Worm (Caenorhabditis elegans) whole organism, mixed stage, embryonic: Measurements from ENCODE around the gene F31E8.5.
A peak's percentile ranks its signal among the peaks of the same experiment; 100 is the strongest.

Experiments used
- M03D4.4 ChIP-seq: sonication (generic microtip); optimal IDR thresholded peaks from 2 replicates; lab custom pipeline; 2017; ENCODE audit warnings: mild to moderate bottlenecking, missing genetic modification characterization, missing compliant biosample characterization
- bed-3 ChIP-seq: fragments of 200-800 bp; sonication (Bioruptor generic); optimal IDR thresholded peaks from 3 replicates; lab custom pipeline; 2018; ENCODE audit warnings: mild to moderate bottlenecking, missing genetic modification characterization, moderate library complexity, missing compliant biosample characterization
- ceh-39 ChIP-seq: fragments of 150-350 bp; optimal IDR thresholded peaks from 2 replicates; lab custom pipeline; 2014; ENCODE audit warnings: missing biosample characterization, missing genetic modification characterization
- ceh-43 ChIP-seq: fragments of 200-800 bp; sonication (Bioruptor generic); optimal IDR thresholded peaks from 2 replicates; lab custom pipeline; 2018; ENCODE audit warnings: mild to moderate bottlenecking, missing genetic modification characterization, moderate library complexity, missing compliant biosample characterization
- ceh-83 ChIP-seq: fragments of 200-800 bp; sonication (Bioruptor generic); optimal IDR thresholded peaks from 2 replicates; lab custom pipeline; 2018; ENCODE audit warnings: mild to moderate bottlenecking, missing genetic modification characterization, missing compliant biosample characterization
- ces-1 ChIP-seq: fragments of 150-350 bp; optimal IDR thresholded peaks from 2 replicates; lab custom pipeline; 2014; ENCODE audit warnings: missing biosample characterization, missing genetic modification reagents, missing genetic modification characterization
- cnd-1 ChIP-seq: fragments of 200-800 bp; sonication (Bioruptor generic); optimal IDR thresholded peaks from 2 replicates; lab custom pipeline; 2018; ENCODE audit warnings: mild to moderate bottlenecking, missing genetic modification characterization, missing compliant biosample characterization
- drap-1 ChIP-seq: fragments of 200-800 bp; sonication (Bioruptor generic); optimal IDR thresholded peaks from 3 replicates; lab custom pipeline; 2018; ENCODE audit warnings: mild to moderate bottlenecking, missing genetic modification characterization, missing compliant biosample characterization
- elt-1 ChIP-seq: sonication (generic microtip); optimal IDR thresholded peaks from 2 replicates; lab custom pipeline; 2017; ENCODE audit warnings: missing genetic modification characterization, mild to moderate bottlenecking, missing compliant biosample characterization, antibody characterized with exemption, moderate library complexity, borderline replicate concordance; ENCODE audit not compliant: insufficient read depth
- elt-3 ChIP-seq: fragments of 150-350 bp; optimal IDR thresholded peaks from 2 replicates; lab custom pipeline; 2014; ENCODE audit warnings: missing biosample characterization, missing genetic modification characterization
- flh-1 ChIP-seq: fragments of 200-800 bp; sonication (Bioruptor generic); optimal IDR thresholded peaks from 2 replicates; lab custom pipeline; 2018; ENCODE audit warnings: mild to moderate bottlenecking, missing genetic modification characterization, moderate library complexity, missing compliant biosample characterization
- ham-2 ChIP-seq: fragments of 200-800 bp; sonication (Bioruptor generic); optimal IDR thresholded peaks from 2 replicates; lab custom pipeline; 2018; ENCODE audit warnings: mild to moderate bottlenecking, missing genetic modification characterization, missing compliant biosample characterization
- hlh-1 ChIP-seq: fragments of 150-350 bp; optimal IDR thresholded peaks from 2 replicates; lab custom pipeline; 2014; ENCODE audit warnings: missing biosample characterization, missing genetic modification reagents, missing genetic modification characterization
- lin-13 ChIP-seq: fragments of 150-350 bp; optimal IDR thresholded peaks from 2 replicates; lab custom pipeline; 2014; ENCODE audit warnings: missing biosample characterization, missing genetic modification characterization
- lin-32 ChIP-seq: fragments of 200-800 bp; sonication (Bioruptor generic); optimal IDR thresholded peaks from 2 replicates; lab custom pipeline; 2018; ENCODE audit warnings: mild to moderate bottlenecking, missing genetic modification characterization, missing compliant biosample characterization
- mab-5 ChIP-seq: fragments of 150-350 bp; optimal IDR thresholded peaks from 2 replicates; lab custom pipeline; 2014; ENCODE audit warnings: missing biosample characterization, missing genetic modification characterization
- mep-1 ChIP-seq: fragments of 150-350 bp; optimal IDR thresholded peaks from 2 replicates; lab custom pipeline; 2017; ENCODE audit warnings: missing biosample characterization, missing genetic modification reagents, missing genetic modification characterization, inconsistent platforms
- mls-2 ChIP-seq: sonication (generic microtip); optimal IDR thresholded peaks from 2 replicates; lab custom pipeline; 2016; ENCODE audit warnings: mild to moderate bottlenecking, missing genetic modification characterization, moderate library complexity, missing compliant biosample characterization
- nhr-12 ChIP-seq: fragments of 150-350 bp; optimal IDR thresholded peaks from 2 replicates; lab custom pipeline; 2014; ENCODE audit warnings: missing biosample characterization, missing genetic modification characterization
- nhr-2 ChIP-seq: fragments of 150-350 bp; optimal IDR thresholded peaks from 2 replicates; lab custom pipeline; 2014; ENCODE audit warnings: missing biosample characterization, missing genetic modification characterization
- nhr-237 ChIP-seq: fragments of 150-350 bp; optimal IDR thresholded peaks from 2 replicates; lab custom pipeline; 2014; ENCODE audit warnings: missing biosample characterization, missing genetic modification characterization
- pha-4 ChIP-seq: fragments of 150-350 bp; optimal IDR thresholded peaks from 2 replicates; lab custom pipeline; 2018; ENCODE audit warnings: missing biosample characterization, missing genetic modification reagents, missing genetic modification characterization
- sem-2 ChIP-seq: fragments of 200-800 bp; sonication (Bioruptor generic); optimal IDR thresholded peaks from 2 replicates; lab custom pipeline; 2018; ENCODE audit warnings: mild to moderate bottlenecking, missing genetic modification characterization, missing compliant biosample characterization
- sptf-1 ChIP-seq: sonication (generic microtip); optimal IDR thresholded peaks from 2 replicates; lab custom pipeline; 2017; ENCODE audit warnings: mild to moderate bottlenecking, missing genetic modification characterization, moderate library complexity, missing compliant biosample characterization
- unc-39 ChIP-seq: fragments of 150-350 bp; optimal IDR thresholded peaks from 2 replicates; lab custom pipeline; 2014; ENCODE audit warnings: missing biosample characterization, missing genetic modification characterization
- unc-62 ChIP-seq: fragments of 150-350 bp; optimal IDR thresholded peaks from 2 replicates; lab custom pipeline; 2014; ENCODE audit warnings: missing biosample characterization, missing genetic modification reagents, missing genetic modification characterization
- zip-8 ChIP-seq: fragments of 150-350 bp; optimal IDR thresholded peaks from 2 replicates; lab custom pipeline; 2014; ENCODE audit warnings: missing biosample characterization, missing genetic modification characterization
- ztf-11 ChIP-seq: fragments of 150-350 bp; optimal IDR thresholded peaks from 2 replicates; lab custom pipeline; 2014; ENCODE audit warnings: missing biosample characterization, missing genetic modification characterization

F31E8.5 gene

DNA sequence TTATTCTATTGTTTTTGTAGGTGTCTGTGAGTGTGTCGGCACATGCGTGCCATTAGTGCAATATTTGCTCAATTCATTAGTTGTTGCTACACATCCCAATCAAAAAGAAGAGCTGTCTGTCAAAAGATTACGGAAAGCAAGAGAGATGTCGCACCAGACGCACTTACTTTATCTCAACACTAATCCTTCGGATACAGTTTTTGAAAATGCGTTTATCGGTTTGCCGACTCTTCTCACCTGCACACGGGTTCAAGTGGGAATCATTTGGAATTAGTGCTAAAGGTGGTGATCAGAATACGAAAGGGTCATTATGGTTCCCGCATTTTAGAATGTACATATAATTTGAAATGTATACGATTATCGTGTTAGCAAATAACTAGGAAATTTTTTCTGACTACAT, 5.8 kb downstream of the F31E8.5 start:
- TF ChIP-seq nhr-2 (tag; lab: Kevin White, UChicago) (peak; percentile 53), ceh-39 (tag; lab: Kevin White, UChicago) (no peak), mls-2 (no peak)

DNA sequence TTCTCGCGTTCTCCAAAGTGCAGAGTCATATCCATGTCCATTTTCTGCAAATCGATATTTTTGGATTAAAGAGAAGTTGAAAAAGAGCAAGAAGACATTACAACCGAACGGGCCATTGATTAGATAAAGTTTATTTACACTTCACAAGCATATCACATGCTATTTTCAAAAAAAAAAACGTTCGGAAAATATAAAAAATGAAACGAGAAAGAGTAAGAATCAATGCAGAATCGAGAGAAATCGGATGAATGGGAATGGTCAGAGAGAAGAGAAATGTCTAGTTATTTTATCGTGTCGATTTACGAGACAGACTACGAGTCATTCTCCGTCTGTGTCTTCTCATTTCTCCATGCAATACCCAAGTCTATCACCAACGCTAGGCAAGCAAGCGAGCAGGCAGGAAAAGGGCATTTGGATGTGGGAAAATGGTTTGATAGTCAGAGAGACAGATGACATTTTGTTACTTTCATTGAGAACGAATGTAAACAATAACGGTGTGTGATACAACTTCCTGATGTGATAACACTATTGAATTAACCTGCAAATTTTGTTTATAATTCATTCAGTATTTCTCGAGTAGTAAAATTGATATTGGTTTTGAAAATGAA, 6.9 kb downstream of the F31E8.5 start, which contains the start of gene F31E8.4:
Gene F31E8.4 (minus strand): TSS at position 51 of the 608 bp plus-strand sequence.
- no peak for TF ChIP-seq ces-1 (GFP tag; lab: Kevin White, UChicago)
- TF ChIP-seq mep-1 (tag; lab: Kevin White, UChicago) = no peak
- TF ChIP-seq ceh-83 (GFP tag; lab: Kevin White, UChicago) = no peak
- TF ChIP-seq lin-13 = no peak
- no peak for TF ChIP-seq hlh-1 (tag; lab: Kevin White, UChicago)
- TF ChIP-seq M03D4.4 = no peak
- TF ChIP-seq ham-2 (GFP tag; lab: Kevin White, UChicago) = no peak
- no peak for TF ChIP-seq elt-1 (tag; lab: Kevin White, UChicago)
- TF ChIP-seq mls-2 = no peak
- TF ChIP-seq elt-3 = no peak
- no peak for TF ChIP-seq bed-3
- no peak for TF ChIP-seq zip-8 (tag; lab: Kevin White, UChicago)
- no peak for TF ChIP-seq cnd-1 (tag; lab: Kevin White, UChicago)
- TF ChIP-seq pha-4 (tag; lab: Kevin White, UChicago) = no peak
- TF ChIP-seq unc-62 = no peak
- no peak for TF ChIP-seq nhr-12 (tag; lab: Kevin White, UChicago)
- TF ChIP-seq lin-32 (GFP tag; lab: Kevin White, UChicago) = no peak
- TF ChIP-seq sptf-1 (tag; lab: Kevin White, UChicago) = no peak
- TF ChIP-seq nhr-2 (tag; lab: Kevin White, UChicago) = no peak
- TF ChIP-seq ztf-11 = no peak

ce11 chrII:6791891-6792290, 15.2 kb downstream of the F31E8.5 start, which contains the start of gene T13C2.2:
TSS of gene T13C2.2 (plus strand) at chrII:6792191.
- TF ChIP-seq mep-1 (tag; lab: Kevin White, UChicago) (no peak), elt-3 (no peak), ceh-43 (GFP tag; lab: Kevin White, UChicago) (no peak), nhr-12 (tag; lab: Kevin White, UChicago) (no peak), ceh-39 (tag; lab: Kevin White, UChicago) (no peak), unc-39 (tag; lab: Kevin White, UChicago) (no peak), pha-4 (tag; lab: Kevin White, UChicago) (no peak), flh-1 (GFP tag; lab: Kevin White, UChicago) (no peak), ham-2 (GFP tag; lab: Kevin White, UChicago) (no peak), zip-8 (tag; lab: Kevin White, UChicago) (no peak), unc-62 (no peak), nhr-237 (tag; lab: Kevin White, UChicago) (no peak), sptf-1 (tag; lab: Kevin White, UChicago) (no peak), ceh-83 (GFP tag; lab: Kevin White, UChicago) (no peak), nhr-2 (tag; lab: Kevin White, UChicago) (no peak), mab-5 (no peak), bed-3 (no peak)

DNA sequence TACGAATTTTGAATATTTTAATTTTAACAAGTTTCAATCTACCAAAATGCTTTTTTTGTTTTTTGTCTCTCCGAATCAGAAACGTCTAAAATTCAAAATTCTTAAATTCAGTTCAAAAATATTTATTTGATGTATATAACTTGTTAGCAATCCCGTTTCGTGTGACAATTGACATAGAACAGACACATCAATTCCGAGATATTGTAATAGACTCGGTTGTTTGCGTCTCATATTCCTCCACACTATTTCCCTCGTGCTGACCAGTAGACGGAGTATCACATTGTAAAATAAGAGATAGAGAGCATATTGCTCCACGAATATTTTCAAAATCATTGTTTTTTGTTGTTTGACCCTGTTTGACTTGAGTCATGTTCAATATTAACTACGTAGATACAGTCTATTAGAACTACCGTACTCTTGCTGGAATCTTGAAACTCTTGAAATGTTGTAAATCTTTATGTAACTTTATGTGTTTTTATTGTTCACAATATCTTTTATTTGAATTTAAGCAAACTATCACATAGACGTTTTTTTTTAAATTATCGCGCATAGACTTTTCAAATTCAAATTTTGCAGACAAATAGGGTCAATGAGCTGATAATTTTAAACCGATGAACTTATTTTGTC, 18.3 kb downstream of the F31E8.5 start, which contains the start of gene T13C2.3:
Gene T13C2.3 (plus strand): TSS at position 577 of the 627 bp plus-strand sequence.
- TF ChIP-seq unc-62 (peak; percentile 51), mab-5 (no peak), drap-1 (GFP tag; lab: Kevin White, UChicago) (no peak), hlh-1 (tag; lab: Kevin White, UChicago) (peak; percentile 66)

DNA sequence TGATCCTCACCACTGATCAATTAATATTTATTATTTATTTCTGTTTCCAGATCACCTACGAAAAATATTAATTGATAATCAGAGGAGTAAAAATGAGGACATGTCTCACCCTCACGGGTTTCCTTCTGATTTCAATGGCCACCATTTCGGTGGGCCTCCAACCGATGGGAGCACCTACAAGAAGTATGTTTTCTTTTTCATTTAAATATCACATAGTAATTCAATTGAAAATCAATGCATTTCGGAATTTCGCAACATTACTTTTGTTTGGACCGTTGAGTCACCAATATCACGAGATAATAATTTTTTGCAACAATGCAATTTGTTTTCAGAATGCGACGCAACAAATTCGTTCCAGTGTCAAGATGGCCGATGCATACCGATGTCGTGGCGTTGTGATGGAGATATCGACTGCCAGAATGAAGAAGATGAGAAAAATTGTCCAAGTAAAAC, 23.7 kb downstream of the F31E8.5 start, which contains the start of gene gldi-2:
Gene gldi-2 (plus strand): TSS at position 51 of the 453 bp plus-strand sequence.
- TF ChIP-seq unc-62 (no peak), sem-2 (no peak), nhr-2 (tag; lab: Kevin White, UChicago) (no peak), ham-2 (GFP tag; lab: Kevin White, UChicago) (no peak), pha-4 (tag; lab: Kevin White, UChicago) (no peak), M03D4.4 (no peak), ces-1 (GFP tag; lab: Kevin White, UChicago) (no peak), hlh-1 (tag; lab: Kevin White, UChicago) (no peak), bed-3 (no peak), lin-13 (no peak), ceh-43 (GFP tag; lab: Kevin White, UChicago) (no peak), ztf-11 (no peak), nhr-12 (tag; lab: Kevin White, UChicago) (no peak), drap-1 (GFP tag; lab: Kevin White, UChicago) (no peak), elt-1 (tag; lab: Kevin White, UChicago) (no peak), unc-39 (tag; lab: Kevin White, UChicago) (no peak)
